Worm (Caenorhabditis elegans): ENCODE data around the gene natc-1.

DNA sequence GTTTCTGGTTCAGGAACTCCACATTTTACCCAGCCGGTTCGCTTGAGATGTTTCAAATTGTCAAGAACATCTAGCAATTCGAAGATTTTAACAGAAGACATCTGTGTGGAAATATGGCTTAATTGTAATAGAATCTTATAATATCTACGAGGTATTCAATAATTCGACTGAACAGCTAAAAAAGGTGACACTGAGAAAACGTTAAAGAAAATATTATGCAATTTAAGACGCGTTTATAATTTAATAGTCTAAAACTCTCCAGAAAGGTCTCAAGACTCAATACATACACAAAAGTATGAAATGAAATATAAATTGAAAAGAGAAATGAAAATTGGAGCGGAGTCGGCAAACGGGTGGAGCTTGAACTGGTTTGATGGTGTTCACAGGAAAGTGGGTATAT is 51.2 kb downstream of the natc-1 start, which contains the start of gene F45F2.9:
- TF ChIP-seq pha-4 (tag; optimal IDR thresholded peaks at IDR 0.05) (no peak), egl-27 (tag; optimal IDR thresholded peaks at IDR 0.05) (no peak), nhr-77 (tag; optimal IDR thresholded peaks at IDR 0.05) (no peak), zag-1 (tag; optimal IDR thresholded peaks at IDR 0.05) (no peak), nhr-28 (tag; optimal IDR thresholded peaks at IDR 0.05) (no peak)

Measured in whole organism, L3 larva.